Worm (Caenorhabditis elegans) whole organism, late embryonic: ENCODE results near the gene gldi-6.

Experiments used
- ama-1 ChIP-seq: fragments of 150-350 bp; optimal IDR thresholded peaks from 2 replicates; lab custom pipeline; 2014
- ceh-48 ChIP-seq: sonication (generic microtip); optimal IDR thresholded peaks from 2 replicates; lab custom pipeline; 2016; ENCODE audit warnings: missing genetic modification characterization, inconsistent platforms, missing compliant biosample characterization
- dve-1 ChIP-seq: sonication (generic microtip); optimal IDR thresholded peaks from 2 replicates; lab custom pipeline; 2017; ENCODE audit warnings: antibody characterized with exemption, mild to moderate bottlenecking, missing genetic modification characterization, missing compliant biosample characterization
- elt-2 ChIP-seq: sonication (generic microtip); optimal IDR thresholded peaks from 2 replicates; lab custom pipeline; 2016; ENCODE audit warnings: missing genetic modification reagents, missing genetic modification characterization, missing compliant biosample characterization
- eyg-1 ChIP-seq: sonication (generic microtip); optimal IDR thresholded peaks from 2 replicates; lab custom pipeline; 2016; ENCODE audit warnings: missing genotype, missing genetic modification characterization, missing compliant biosample characterization
- unc-86 ChIP-seq: sonication (generic microtip); optimal IDR thresholded peaks from 2 replicates; lab custom pipeline; 2016; ENCODE audit warnings: missing genetic modification characterization, missing compliant biosample characterization

DNA sequence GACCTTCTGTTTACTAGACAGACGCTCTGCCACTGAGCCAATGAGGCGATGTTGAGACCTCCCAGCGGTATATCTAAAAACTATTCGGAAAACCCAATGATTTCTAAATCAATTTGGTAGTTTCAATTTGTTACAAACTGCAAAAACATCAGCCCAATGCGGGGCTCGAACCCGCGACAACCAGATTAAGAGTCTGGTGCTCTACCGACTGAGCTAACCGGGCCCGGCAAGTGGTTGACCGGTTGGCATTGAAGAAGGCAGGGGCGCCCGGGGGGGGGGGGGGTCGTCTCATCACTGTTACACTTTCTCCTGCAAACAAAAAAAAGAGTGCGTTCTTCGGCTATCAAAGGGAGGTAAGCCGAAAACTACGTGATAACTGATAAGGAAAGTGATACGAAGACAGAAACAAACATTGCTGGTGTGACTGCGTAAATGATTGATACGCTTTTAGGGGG is 7.5 kb upstream of the gldi-6 start:
- TF ChIP-seq ceh-48 (no peak), dve-1 (peak; percentile 30), elt-2 (tag; lab: Kevin White, UChicago) (peak; percentile 97), unc-86 (tag; lab: Kevin White, UChicago) (no peak), ama-1 (no peak), eyg-1 (tag; lab: Kevin White, UChicago) (no peak)
